Fruit fly (Drosophila melanogaster) whole organism, prepupa: ENCODE measurements around the gene Aatf.

ENCODE experiments used
- CG15336 ChIP-seq: fragments of 200-800 bp; sonication (Bioruptor generic); IDR thresholded peaks from 2 replicates; pipeline ENCODE4 v1.3.6; 2022; ENCODE audit warnings: missing biosample characterization, missing genetic modification characterization
- CG3919 ChIP-seq: fragments of 200-800 bp; sonication (Bioruptor generic); optimal IDR thresholded peaks from 3 replicates; lab custom pipeline; 2016; ENCODE audit warnings: missing biosample characterization, missing genetic modification characterization
- CG4318 ChIP-seq: fragments of 200-800 bp; sonication (Bioruptor generic); optimal IDR thresholded peaks from 3 replicates; lab custom pipeline; 2017; ENCODE audit warnings: missing biosample characterization, mild to moderate bottlenecking, missing genetic modification characterization
- CG6276 ChIP-seq: fragments of 200-800 bp; sonication (Bioruptor generic); optimal IDR thresholded peaks from 2 replicates; lab custom pipeline; 2017; ENCODE audit warnings: missing biosample characterization, mild to moderate bottlenecking, missing genetic modification characterization
- CG7368 ChIP-seq: fragments of 200-800 bp; sonication (Bioruptor generic); optimal IDR thresholded peaks from 3 replicates; lab custom pipeline; 2016; ENCODE audit warnings: missing biosample characterization, missing genetic modification characterization
- CG8119 ChIP-seq: fragments of 200-800 bp; sonication (Bioruptor generic); IDR thresholded peaks from 3 replicates; pipeline ENCODE4 v1.3.6; 2022; ENCODE audit warnings: missing biosample characterization, missing genetic modification characterization
- CG8632 ChIP-seq: fragments of 200-800 bp; sonication (Bioruptor generic); optimal IDR thresholded peaks from 3 replicates; lab custom pipeline; 2016; ENCODE audit warnings: missing biosample characterization, missing genetic modification characterization
- Ets21C ChIP-seq: fragments of 200-800 bp; sonication (Bioruptor generic); optimal IDR thresholded peaks from 3 replicates; lab custom pipeline; 2016; ENCODE audit warnings: missing biosample characterization, missing genetic modification characterization
- Hr39 ChIP-seq: fragments of 200-800 bp; sonication (Bioruptor generic); optimal IDR thresholded peaks from 2 replicates; lab custom pipeline; 2016; ENCODE audit warnings: missing biosample characterization, missing genetic modification characterization
- OdsH ChIP-seq: fragments of 200-800 bp; sonication (Bioruptor generic); optimal IDR thresholded peaks from 3 replicates; lab custom pipeline; 2016; ENCODE audit warnings: missing biosample characterization, missing genetic modification characterization
- Sox102F ChIP-seq: fragments of 200-800 bp; sonication (Bioruptor generic); optimal IDR thresholded peaks from 2 replicates; lab custom pipeline; 2016; ENCODE audit warnings: missing biosample characterization, mild to moderate bottlenecking, missing genetic modification characterization
- Sox14 ChIP-seq: fragments of 200-800 bp; sonication (Bioruptor generic); optimal IDR thresholded peaks from 3 replicates; lab custom pipeline; 2016; ENCODE audit warnings: missing biosample characterization, missing genetic modification characterization
- fd59A ChIP-seq: fragments of 200-800 bp; sonication (Bioruptor generic); optimal IDR thresholded peaks from 2 replicates; lab custom pipeline; 2017; ENCODE audit warnings: missing biosample characterization, mild to moderate bottlenecking, missing genetic modification characterization, missing genetic modification reagents
- lz ChIP-seq: fragments of 200-800 bp; sonication (Bioruptor generic); optimal IDR thresholded peaks from 3 replicates; lab custom pipeline; 2016; ENCODE audit warnings: missing biosample characterization, missing genetic modification characterization

DNA sequence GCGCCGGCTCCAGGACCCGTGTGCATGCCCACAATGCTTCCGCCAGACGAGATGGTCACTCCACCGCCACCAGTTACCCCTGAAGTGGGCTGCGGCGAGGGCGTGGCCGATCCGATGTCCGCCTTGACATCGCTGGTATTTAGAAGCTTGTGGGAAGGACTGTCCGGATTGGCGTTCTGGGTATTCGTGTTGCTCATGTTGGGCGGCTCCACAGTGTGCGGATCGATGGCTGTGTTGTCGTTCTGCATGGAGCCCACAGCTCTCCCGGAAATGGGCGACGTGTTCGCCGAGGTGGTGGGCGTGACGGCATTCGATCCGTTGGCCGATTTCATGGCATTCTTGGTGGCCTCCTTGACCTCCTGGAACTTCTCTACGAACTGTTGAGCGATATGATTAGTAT lies 4.3 kb downstream of the Aatf start:
- no peak for TF ChIP-seq OdsH (GFP tag; lab: Kevin White, UChicago)
- TF ChIP-seq fd59A (GFP tag; lab: Kevin White, UChicago) = no peak
- TF ChIP-seq Ets21C (GFP tag; lab: Kevin White, UChicago) = no peak
- TF ChIP-seq Hr39 (GFP tag; lab: Kevin White, UChicago) = no peak
- no peak for TF ChIP-seq CG8119 (GFP tag; lab: Robert Waterston, UW)
- TF ChIP-seq CG7368 (GFP tag; lab: Kevin White, UChicago) = no peak
- no peak for TF ChIP-seq CG15336 (GFP tag; lab: Robert Waterston, UW)
- TF ChIP-seq Sox102F = no peak
- no peak for TF ChIP-seq CG3919 (GFP tag; lab: Kevin White, UChicago)
- TF ChIP-seq CG8632 (GFP tag; lab: Kevin White, UChicago) = no peak
- no peak for TF ChIP-seq CG4318 (GFP tag; lab: Kevin White, UChicago)
- TF ChIP-seq CG6276 (GFP tag; lab: Kevin White, UChicago) = no peak
- TF ChIP-seq lz (GFP tag; lab: Kevin White, UChicago) = no peak
- TF ChIP-seq Sox14 (GFP tag; lab: Kevin White, UChicago) = no peak
